Fruit fly (Drosophila melanogaster) whole organism, embryonic: ENCODE results near the gene hbt.

Source experiments
- Bdp1 ChIP-seq: fragments of 200-800 bp; sonication (Bioruptor generic); optimal IDR thresholded peaks from 3 replicates; lab custom pipeline; 2016; ENCODE audit warnings: missing biosample characterization, missing genetic modification characterization
- CG11504 ChIP-seq: fragments of 200-800 bp; sonication (Bioruptor generic); optimal IDR thresholded peaks from 3 replicates; lab custom pipeline; 2019; ENCODE audit warnings: missing biosample characterization, mild to moderate bottlenecking, missing genetic modification characterization, moderate library complexity
- CG12391 ChIP-seq: fragments of 200-800 bp; sonication (Bioruptor generic); optimal IDR thresholded peaks from 3 replicates; lab custom pipeline; 2018; ENCODE audit warnings: missing biosample characterization, mild to moderate bottlenecking, missing genetic modification characterization, moderate library complexity
- CG14441 ChIP-seq: fragments of 200-800 bp; sonication (Bioruptor generic); IDR thresholded peaks from 2 replicates; pipeline ENCODE4 v1.3.6; 2022; ENCODE audit warnings: missing biosample characterization, missing genetic modification characterization
- CG17385 ChIP-seq: fragments of 200-800 bp; sonication (Bioruptor generic); optimal IDR thresholded peaks from 3 replicates; lab custom pipeline; 2018; ENCODE audit warnings: missing biosample characterization, mild to moderate bottlenecking, missing genetic modification characterization
- CG18599 ChIP-seq: fragments of 200-800 bp; sonication (Bioruptor generic); optimal IDR thresholded peaks from 3 replicates; lab custom pipeline; 2017; ENCODE audit warnings: missing biosample characterization, missing genetic modification characterization, mild to moderate bottlenecking, moderate library complexity, missing genetic modification reagents
- CG2889 ChIP-seq: fragments of 200-800 bp; sonication (Bioruptor generic); IDR thresholded peaks from 3 replicates; pipeline ENCODE4 v1.3.6; 2022; ENCODE audit warnings: missing biosample characterization, missing genetic modification characterization
- CG30431 ChIP-seq: fragments of 200-800 bp; sonication (Bioruptor generic); optimal IDR thresholded peaks from 2 replicates; lab custom pipeline; 2017; ENCODE audit warnings: missing biosample characterization, missing genetic modification characterization
- CG31365 ChIP-seq: fragments of 200-800 bp; sonication (Bioruptor generic); optimal IDR thresholded peaks from 2 replicates; lab custom pipeline; 2018; ENCODE audit warnings: missing biosample characterization, mild to moderate bottlenecking, missing genetic modification characterization
- CG34376 ChIP-seq: fragments of 200-800 bp; sonication (Bioruptor generic); optimal IDR thresholded peaks from 2 replicates; lab custom pipeline; 2018; ENCODE audit warnings: missing biosample characterization, mild to moderate bottlenecking, missing genetic modification characterization
- CG7928 ChIP-seq: fragments of 200-800 bp; sonication (Bioruptor generic); optimal IDR thresholded peaks from 2 replicates; lab custom pipeline; 2017; ENCODE audit warnings: missing biosample characterization, mild to moderate bottlenecking, missing genetic modification characterization
- CG7963 ChIP-seq: fragments of 200-800 bp; sonication (Bioruptor generic); IDR thresholded peaks from 3 replicates; pipeline ENCODE4 v1.3.6; 2022; ENCODE audit warnings: missing biosample characterization, missing genetic modification characterization; ENCODE audit not compliant: partially characterized antibody
- Camta ChIP-seq: fragments of 200-800 bp; sonication (Bioruptor generic); optimal IDR thresholded peaks from 2 replicates; lab custom pipeline; 2016; ENCODE audit warnings: missing biosample characterization, missing genetic modification characterization
- Chrac-16 ChIP-seq: fragments of 200-800 bp; sonication (Bioruptor generic); optimal IDR thresholded peaks from 3 replicates; lab custom pipeline; 2016; ENCODE audit warnings: missing biosample characterization, missing genetic modification characterization
- CkIIα-i1 ChIP-seq: fragments of 200-800 bp; sonication (Bioruptor generic); IDR thresholded peaks from 2 replicates; pipeline ENCODE4 v1.3.6; 2022; ENCODE audit warnings: missing biosample characterization, missing genetic modification characterization
- CoRest ChIP-seq: fragments of 200-800 bp; sonication (Bioruptor generic); optimal IDR thresholded peaks from 3 replicates; lab custom pipeline; 2018; ENCODE audit warnings: missing biosample characterization, mild to moderate bottlenecking, missing genetic modification characterization, moderate library complexity
- CrebB ChIP-seq: fragments of 200-800 bp; sonication (Bioruptor generic); optimal IDR thresholded peaks from 3 replicates; lab custom pipeline; 2018; ENCODE audit warnings: missing biosample characterization, mild to moderate bottlenecking, missing genetic modification characterization
- Fer2 ChIP-seq: fragments of 200-800 bp; sonication (Bioruptor generic); optimal IDR thresholded peaks from 2 replicates; lab custom pipeline; 2018; ENCODE audit warnings: missing biosample characterization, mild to moderate bottlenecking, missing genetic modification characterization, moderate library complexity
- HLH3B ChIP-seq: fragments of 200-800 bp; sonication (Bioruptor generic); IDR thresholded peaks from 2 replicates; pipeline ENCODE4 v1.3.6; 2022; ENCODE audit warnings: missing biosample characterization, missing genetic modification characterization
- Hmx ChIP-seq: fragments of 200-800 bp; sonication (Bioruptor generic); optimal IDR thresholded peaks from 2 replicates; lab custom pipeline; 2016; ENCODE audit warnings: missing biosample characterization, missing genetic modification characterization
- Jarid2 ChIP-seq: fragments of 200-800 bp; sonication (Bioruptor generic); optimal IDR thresholded peaks from 3 replicates; lab custom pipeline; 2017; ENCODE audit warnings: mild to moderate bottlenecking, missing biosample characterization, missing genetic modification reagents, missing genetic modification characterization
- Meics ChIP-seq: fragments of 200-800 bp; sonication (Bioruptor generic); optimal IDR thresholded peaks from 2 replicates; lab custom pipeline; 2017; ENCODE audit warnings: missing biosample characterization, mild to moderate bottlenecking, missing genetic modification characterization
- NC2β ChIP-seq: fragments of 200-800 bp; sonication (Bioruptor generic); optimal IDR thresholded peaks from 2 replicates; lab custom pipeline; 2016; ENCODE audit warnings: missing biosample characterization, missing genetic modification characterization
- Nf-YC ChIP-seq: fragments of 200-800 bp; optimal IDR thresholded peaks from 3 replicates; lab custom pipeline; 2019; ENCODE audit warnings: missing biosample characterization, mild to moderate bottlenecking, missing genetic modification characterization, moderate library complexity
- Tbp ChIP-seq: fragments of >200 bp; optimal IDR thresholded peaks from 2 replicates; lab custom pipeline; 2018; ENCODE audit warnings: missing biosample characterization, missing genetic modification characterization
- Vsx1 ChIP-seq: fragments of 200-800 bp; sonication (Bioruptor generic); optimal IDR thresholded peaks from 2 replicates; lab custom pipeline; 2017; ENCODE audit warnings: missing biosample characterization, mild to moderate bottlenecking, missing genetic modification characterization, missing genetic modification reagents
- Xrp1 ChIP-seq: fragments of 200-800 bp; sonication (Bioruptor generic); IDR thresholded peaks from 2 replicates; pipeline ENCODE4 v1.3.6; 2022; ENCODE audit warnings: missing biosample characterization, missing genetic modification characterization
- YL-1 ChIP-seq: fragments of 200-800 bp; sonication (Bioruptor generic); optimal IDR thresholded peaks from 3 replicates; lab custom pipeline; 2017; ENCODE audit warnings: missing biosample characterization, mild to moderate bottlenecking, missing genetic modification characterization
- abd-A ChIP-seq: fragments of 200-800 bp; sonication (Bioruptor generic); optimal IDR thresholded peaks from 3 replicates; lab custom pipeline; 2019; ENCODE audit warnings: missing biosample characterization, mild to moderate bottlenecking, missing genetic modification characterization, moderate library complexity
- aop ChIP-seq: fragments of 200-800 bp; sonication (Bioruptor generic); IDR thresholded peaks from 2 replicates; pipeline ENCODE4 v1.3.6; 2022; ENCODE audit warnings: missing biosample characterization, missing genetic modification characterization
- ash1 ChIP-seq: fragments of 200-800 bp; sonication (Bioruptor generic); optimal IDR thresholded peaks from 2 replicates; lab custom pipeline; 2018; ENCODE audit warnings: missing biosample characterization, mild to moderate bottlenecking, missing genetic modification characterization
- bbx ChIP-seq: fragments of 200-800 bp; sonication (Bioruptor generic); IDR thresholded peaks from 2 replicates; pipeline ENCODE4 v1.3.6; 2022; ENCODE audit warnings: missing biosample characterization, missing genetic modification characterization; ENCODE audit not compliant: partially characterized antibody
- bigmax ChIP-seq: fragments of 200-800 bp; sonication (Bioruptor generic); optimal IDR thresholded peaks from 2 replicates; lab custom pipeline; 2018; ENCODE audit warnings: missing biosample characterization, mild to moderate bottlenecking, missing genetic modification characterization
- corto ChIP-seq: fragments of 200-800 bp; sonication (Bioruptor generic); optimal IDR thresholded peaks from 2 replicates; lab custom pipeline; 2016; ENCODE audit warnings: missing biosample characterization, mild to moderate bottlenecking, missing genetic modification characterization, moderate library complexity
- croc ChIP-seq: fragments of 200-800 bp; sonication (Bioruptor generic); conservative IDR thresholded peaks from 3 replicates; pipeline ENCODE4 v1.3.6; 2022; ENCODE audit warnings: missing biosample characterization, missing genetic modification characterization
- dpn ChIP-seq, 2 experiments: fragments of 200-800 bp; sonication (Bioruptor generic); optimal IDR thresholded peaks; 3 replicates each; lab custom pipeline; 2016; ENCODE audit warnings: missing biosample characterization in 2 of 2, missing genetic modification characterization in 2 of 2
- ftz-f1 ChIP-seq: fragments of 200-800 bp; sonication (Bioruptor generic); optimal IDR thresholded peaks from 2 replicates; lab custom pipeline; 2016; ENCODE audit warnings: missing biosample characterization, missing genetic modification characterization
- insv ChIP-seq, 2 experiments: fragments of 200-800 bp; sonication (Bioruptor generic); optimal IDR thresholded peaks; 3 replicates each; lab custom pipeline; 2016 to 2018; ENCODE audit warnings: missing biosample characterization in 2 of 2, missing genetic modification characterization in 2 of 2
- inv ChIP-seq: fragments of 200-800 bp; sonication (Bioruptor generic); IDR thresholded peaks from 2 replicates; pipeline ENCODE4 v1.3.6; 2022; ENCODE audit warnings: missing biosample characterization, missing genetic modification characterization; ENCODE audit not compliant: partially characterized antibody
- jigr1 ChIP-seq: fragments of 200-800 bp; sonication (Bioruptor generic); IDR thresholded peaks from 3 replicates; pipeline ENCODE4 v1.3.6; 2022; ENCODE audit warnings: missing biosample characterization, missing genetic modification characterization
- lov ChIP-seq, 2 experiments: fragments of 200-800 bp in 1 of 2; fragments of >200 bp in 1 of 2; sonication (Bioruptor generic) in 1 of 2; IDR thresholded peaks in 1 of 2; optimal IDR thresholded peaks in 1 of 2; 2 replicates in 1 of 2; 3 replicates in 1 of 2; pipeline versions ENCODE4 v1.3.6 to Lab custom; 2017 to 2022; ENCODE audit warnings: missing biosample characterization in 1 of 2, missing genetic modification characterization in 1 of 2
- pb ChIP-seq: fragments of 200-800 bp; sonication (Bioruptor generic); optimal IDR thresholded peaks from 3 replicates; lab custom pipeline; 2016; ENCODE audit warnings: missing biosample characterization, missing genetic modification characterization
- pum ChIP-seq: fragments of 200-800 bp; sonication (Bioruptor generic); optimal IDR thresholded peaks from 2 replicates; lab custom pipeline; 2016; ENCODE audit warnings: missing biosample characterization, missing genetic modification characterization
- sisA ChIP-seq: fragments of 200-800 bp; sonication (Bioruptor generic); IDR thresholded peaks from 2 replicates; pipeline ENCODE4 v1.3.6; 2022; ENCODE audit warnings: missing biosample characterization, missing genetic modification characterization
- sob ChIP-seq: fragments of 200-800 bp; sonication (Bioruptor generic); IDR thresholded peaks from 2 replicates; pipeline ENCODE4 v1.3.6; 2022; ENCODE audit warnings: missing biosample characterization, missing genetic modification characterization
- tio ChIP-seq: fragments of 200-800 bp; sonication (Bioruptor generic); optimal IDR thresholded peaks from 2 replicates; lab custom pipeline; 2017; ENCODE audit warnings: missing biosample characterization, missing genetic modification characterization, inconsistent platforms
- vfl ChIP-seq: fragments of 200-800 bp; sonication (Bioruptor generic); optimal IDR thresholded peaks from 2 replicates; lab custom pipeline; 2016; ENCODE audit warnings: missing biosample characterization, missing genetic modification characterization
- vnd ChIP-seq: fragments of 200-800 bp; sonication (Bioruptor generic); IDR thresholded peaks from 3 replicates; pipeline ENCODE4 v1.3.6; 2022; ENCODE audit warnings: missing biosample characterization, missing genetic modification characterization; ENCODE audit not compliant: partially characterized antibody

Gene hbt

dm6 chr2L:13373435-13374242 lies 42.7 kb upstream of the hbt start, which contains the start of the genes Bdp1 and CG6565 (continued):
- peak; percentile 97 for TF ChIP-seq pb (GFP tag; lab: Kevin White, UChicago)
- TF ChIP-seq HLH3B = peak; percentile 92
- TF ChIP-seq Tbp (GFP tag; lab: Kevin White, UChicago) = no peak
- TF ChIP-seq CoRest (tag; lab: Kevin White, UChicago) = peak; percentile 99
- TF ChIP-seq YL-1 = peak; percentile 94
- TF ChIP-seq sob (GFP tag; lab: Robert Waterston, UW) = peak; percentile 97
- TF ChIP-seq CG17385 (GFP tag; lab: Kevin White, UChicago) = peak; percentile 93
- TF ChIP-seq bigmax (GFP tag; lab: Kevin White, UChicago) = peak; percentile 19
- TF ChIP-seq Hmx (GFP tag; lab: Kevin White, UChicago) = peak; percentile 93
- TF ChIP-seq tio (GFP tag; lab: Kevin White, UChicago) = peak; percentile 99
- TF ChIP-seq dpn (GFP tag; optimal IDR thresholded peaks at IDR 0.05; lab: Kevin White, UChicago) = peak; percentile 98 to 99
- peak; percentile 98 for TF ChIP-seq Chrac-16
- peak; percentile 97 for TF ChIP-seq vfl (GFP tag; lab: Kevin White, UChicago)
- TF ChIP-seq CG34376 (GFP tag; lab: Kevin White, UChicago) = peak; percentile 95
- TF ChIP-seq aop (GFP tag; lab: Robert Waterston, UW) = no peak
- no peak for TF ChIP-seq vnd (GFP tag; lab: Robert Waterston, UW)
- peak; percentile 96 for TF ChIP-seq Meics (GFP tag; lab: Kevin White, UChicago)
- peak; percentile 95 for TF ChIP-seq CG14441
- TF ChIP-seq pum = peak; percentile 99
- peak; percentile 99 for TF ChIP-seq Camta
- peak; percentile 52 for TF ChIP-seq ftz-f1
- no peak for TF ChIP-seq ash1 (GFP tag; lab: Kevin White, UChicago)
- TF ChIP-seq CrebB (tag; lab: Kevin White, UChicago) = peak; percentile 88
- TF ChIP-seq Jarid2 = no peak
- TF ChIP-seq CG18599 (GFP tag; lab: Kevin White, UChicago) = peak; percentile 95
- peak; percentile 98 for TF ChIP-seq CG12391 (tag; lab: Kevin White, UChicago)
- TF ChIP-seq croc = peak; percentile 95
- TF ChIP-seq NC2β (GFP tag; lab: Kevin White, UChicago) = peak; percentile 97
- TF ChIP-seq abd-A (tag; lab: Kevin White, UChicago) = no peak
- TF ChIP-seq CG7928 = peak; percentile 77
- TF ChIP-seq CkIIα-i1 = peak; percentile 67; the same call in 1 of the 2 replicates
- peak; percentile 93 for TF ChIP-seq Fer2 (tag; lab: Kevin White, UChicago)
- peak; percentile 87 for TF ChIP-seq Vsx1 (GFP tag; lab: Kevin White, UChicago)
- TF ChIP-seq bbx (GFP tag; lab: Robert Waterston, UW) = no peak; the same call in 1 of the 2 replicates
- TF ChIP-seq CG7963 (GFP tag; lab: Robert Waterston, UW) = no peak
- 0 out of 2 replicates have a peak, but pooled peaks have one; percentile 42 for TF ChIP-seq inv (GFP tag; lab: Robert Waterston, UW)
- peak; percentile 84 for TF ChIP-seq Nf-YC (tag; lab: Kevin White, UChicago)
- peak; percentile 83 for TF ChIP-seq corto (GFP tag; lab: Kevin White, UChicago)
- peak; percentile 97 for TF ChIP-seq sisA
- peak; percentile 98 for TF ChIP-seq CG30431
- peak; percentile 90 for TF ChIP-seq CG2889 (GFP tag; lab: Robert Waterston, UW)
- no peak for TF ChIP-seq lov (optimal IDR thresholded peaks at IDR 0.05; lab: Kevin White, UChicago)
- TF ChIP-seq lov (GFP tag; IDR thresholded peaks at IDR 0.05; lab: Robert Waterston, UW) = peak; percentile 85; the same call in 2 of the 3 replicates
- peak; percentile 95 for TF ChIP-seq CG11504
- TF ChIP-seq Xrp1 (GFP tag; lab: Robert Waterston, UW) = peak; percentile 96
- peak; percentile 96 for TF ChIP-seq jigr1 (GFP tag; lab: Robert Waterston, UW)
- TF ChIP-seq Bdp1 (GFP tag; lab: Kevin White, UChicago) = peak; percentile 96
- peak; percentile 31 for TF ChIP-seq CG31365 (tag; lab: Kevin White, UChicago)
- peak; percentile 60 to 75 for TF ChIP-seq insv (GFP tag; optimal IDR thresholded peaks at IDR 0.05; lab: Kevin White, UChicago)
